Fruit fly (Drosophila melanogaster) whole organism, embryonic: ENCODE measurements around the gene CG8907.

Experiments used
- Adf1 ChIP-seq: fragments of 200-800 bp; sonication (Bioruptor generic); IDR thresholded peaks from 2 replicates; pipeline ENCODE4 v1.3.6; 2022; ENCODE audit warnings: missing biosample characterization, missing genetic modification characterization
- CG1024 ChIP-seq: fragments of 200-800 bp; sonication (Bioruptor generic); IDR thresholded peaks from 2 replicates; pipeline ENCODE4 v1.3.6; 2022; ENCODE audit warnings: missing biosample characterization, missing genetic modification characterization
- CG10565 ChIP-seq: fragments of 200-800 bp; sonication (Bioruptor generic); optimal IDR thresholded peaks from 3 replicates; lab custom pipeline; 2016; ENCODE audit warnings: missing biosample characterization, mild to moderate bottlenecking, missing genetic modification characterization
- CG11504 ChIP-seq: fragments of 200-800 bp; sonication (Bioruptor generic); optimal IDR thresholded peaks from 3 replicates; lab custom pipeline; 2019; ENCODE audit warnings: missing biosample characterization, mild to moderate bottlenecking, missing genetic modification characterization, moderate library complexity
- CG11560 ChIP-seq: fragments of 200-800 bp; sonication (Bioruptor generic); IDR thresholded peaks from 3 replicates; pipeline ENCODE4 v1.3.6; 2022; ENCODE audit warnings: missing biosample characterization, missing genetic modification characterization
- CG11695 ChIP-seq: fragments of 200-800 bp; sonication (Bioruptor generic); IDR thresholded peaks from 3 replicates; pipeline ENCODE4 v1.3.6; 2022; ENCODE audit warnings: missing biosample characterization, missing genetic modification characterization
- CG13624 ChIP-seq: fragments of 200-800 bp; sonication (Bioruptor generic); optimal IDR thresholded peaks from 2 replicates; lab custom pipeline; 2016; ENCODE audit warnings: missing biosample characterization, missing genetic modification characterization
- CG13775 ChIP-seq: fragments of 200-800 bp; sonication (Bioruptor generic); optimal IDR thresholded peaks from 3 replicates; lab custom pipeline; 2017; ENCODE audit warnings: missing biosample characterization, mild to moderate bottlenecking, missing genetic modification characterization
- CG15011 ChIP-seq: fragments of 200-800 bp; sonication (Bioruptor generic); optimal IDR thresholded peaks from 3 replicates; lab custom pipeline; 2018; ENCODE audit warnings: missing biosample characterization, mild to moderate bottlenecking, missing genetic modification characterization
- CG16863 ChIP-seq: fragments of 200-800 bp; sonication (Bioruptor generic); optimal IDR thresholded peaks from 3 replicates; lab custom pipeline; 2016; ENCODE audit warnings: missing biosample characterization, missing genetic modification characterization
- CG17568 ChIP-seq: fragments of 200-800 bp; sonication (Bioruptor generic); optimal IDR thresholded peaks from 2 replicates; lab custom pipeline; 2018; ENCODE audit warnings: missing biosample characterization, mild to moderate bottlenecking, missing genetic modification characterization, moderate library complexity
- CG17912 ChIP-seq: fragments of 200-800 bp; sonication (Bioruptor generic); optimal IDR thresholded peaks from 2 replicates; lab custom pipeline; 2018; ENCODE audit warnings: missing biosample characterization, mild to moderate bottlenecking, missing genetic modification characterization
- CG1792 ChIP-seq: fragments of 200-800 bp; sonication (Bioruptor generic); optimal IDR thresholded peaks from 2 replicates; lab custom pipeline; 2016; ENCODE audit warnings: missing biosample characterization, missing genetic modification characterization
- CG30020 ChIP-seq: fragments of 200-800 bp; optimal IDR thresholded peaks from 2 replicates; lab custom pipeline; 2019; ENCODE audit warnings: missing biosample characterization, mild to moderate bottlenecking, missing genetic modification characterization, moderate library complexity
- CG31365 ChIP-seq: fragments of 200-800 bp; sonication (Bioruptor generic); optimal IDR thresholded peaks from 2 replicates; lab custom pipeline; 2018; ENCODE audit warnings: missing biosample characterization, mild to moderate bottlenecking, missing genetic modification characterization
- CG33213 ChIP-seq: fragments of 200-800 bp; sonication (Bioruptor generic); optimal IDR thresholded peaks from 3 replicates; lab custom pipeline; 2016; ENCODE audit warnings: missing biosample characterization, missing genetic modification characterization
- CG3407 ChIP-seq: fragments of 200-800 bp; sonication (Bioruptor generic); optimal IDR thresholded peaks from 2 replicates; lab custom pipeline; 2018; ENCODE audit warnings: missing biosample characterization, mild to moderate bottlenecking, missing genetic modification characterization
- CG4404 ChIP-seq: fragments of 200-800 bp; sonication (Bioruptor generic); IDR thresholded peaks from 2 replicates; pipeline ENCODE4 v1.3.6; 2022; ENCODE audit warnings: missing biosample characterization, missing genetic modification characterization
- CG4707 ChIP-seq: fragments of 200-800 bp; sonication (Bioruptor generic); optimal IDR thresholded peaks from 2 replicates; lab custom pipeline; 2018; ENCODE audit warnings: missing biosample characterization, mild to moderate bottlenecking, missing genetic modification characterization, moderate library complexity
- CG6272 ChIP-seq: fragments of 200-800 bp; sonication (Bioruptor generic); IDR thresholded peaks from 2 replicates; pipeline ENCODE4 v1.3.6; 2022; ENCODE audit warnings: missing biosample characterization, missing genetic modification characterization
- CG7372 ChIP-seq: fragments of 200-800 bp; sonication (Bioruptor generic); IDR thresholded peaks from 2 replicates; pipeline ENCODE4 v1.3.6; 2022; ENCODE audit warnings: missing biosample characterization, missing genetic modification characterization
- CG7556 ChIP-seq: fragments of 200-800 bp; sonication (Bioruptor generic); optimal IDR thresholded peaks from 2 replicates; lab custom pipeline; 2017; ENCODE audit warnings: missing biosample characterization, mild to moderate bottlenecking, missing genetic modification characterization
- CG7839 ChIP-seq: fragments of 200-800 bp; sonication (Bioruptor generic); optimal IDR thresholded peaks from 3 replicates; lab custom pipeline; 2018; ENCODE audit warnings: missing biosample characterization, mild to moderate bottlenecking, missing genetic modification characterization, moderate library complexity
- Dbx ChIP-seq: fragments of 200-800 bp; sonication (Bioruptor generic); IDR thresholded peaks from 3 replicates; pipeline ENCODE4 v1.3.6; 2022; ENCODE audit warnings: missing biosample characterization, missing genetic modification characterization
- Hmx ChIP-seq: fragments of 200-800 bp; sonication (Bioruptor generic); optimal IDR thresholded peaks from 2 replicates; lab custom pipeline; 2016; ENCODE audit warnings: missing biosample characterization, missing genetic modification characterization
- Hr3 ChIP-seq: fragments of 200-800 bp; sonication (Bioruptor generic); optimal IDR thresholded peaks from 3 replicates; lab custom pipeline; 2016; ENCODE audit warnings: missing biosample characterization, missing genetic modification characterization
- Med ChIP-seq: fragments of 200-800 bp; sonication (Bioruptor generic); peaks from one replicate; lab custom pipeline; 2016; ENCODE audit warnings: missing biosample characterization, missing genetic modification characterization, mild to moderate bottlenecking, inconsistent platforms, moderate library complexity
- NC2β ChIP-seq: fragments of 200-800 bp; sonication (Bioruptor generic); optimal IDR thresholded peaks from 2 replicates; lab custom pipeline; 2016; ENCODE audit warnings: missing biosample characterization, missing genetic modification characterization
- Neu2 ChIP-seq: fragments of 200-800 bp; sonication (Bioruptor generic); optimal IDR thresholded peaks from 3 replicates; lab custom pipeline; 2016; ENCODE audit warnings: missing biosample characterization, missing genetic modification characterization, borderline replicate concordance
- Oli ChIP-seq: fragments of 200-800 bp; sonication (Bioruptor generic); optimal IDR thresholded peaks from 2 replicates; lab custom pipeline; 2018; ENCODE audit warnings: missing biosample characterization, mild to moderate bottlenecking, missing genetic modification characterization, moderate library complexity
- Optix ChIP-seq: fragments of 200-800 bp; sonication (Bioruptor generic); IDR thresholded peaks from 3 replicates; pipeline ENCODE4 v1.3.6; 2022; ENCODE audit warnings: missing biosample characterization, missing genetic modification characterization
- Sry-β ChIP-seq: fragments of 200-800 bp; sonication (Bioruptor generic); optimal IDR thresholded peaks from 2 replicates; lab custom pipeline; 2018; ENCODE audit warnings: missing biosample characterization, mild to moderate bottlenecking, missing genetic modification characterization, moderate library complexity
- bowl ChIP-seq: fragments of 200-800 bp; sonication (Bioruptor generic); IDR thresholded peaks from 2 replicates; pipeline ENCODE4 v1.3.6; 2022; ENCODE audit warnings: missing biosample characterization, missing genetic modification characterization
- caup ChIP-seq: fragments of 200-800 bp; sonication (Bioruptor generic); optimal IDR thresholded peaks from 3 replicates; lab custom pipeline; 2017; ENCODE audit warnings: missing biosample characterization, mild to moderate bottlenecking, missing genetic modification characterization, moderate library complexity; ENCODE audit not compliant: severe bottlenecking
- dmrt11E ChIP-seq: fragments of 200-800 bp; sonication (Bioruptor generic); optimal IDR thresholded peaks from 3 replicates; lab custom pipeline; 2018; ENCODE audit warnings: missing biosample characterization, mild to moderate bottlenecking, missing genetic modification characterization, moderate library complexity
- fd3F ChIP-seq: fragments of 200-800 bp; sonication (Bioruptor generic); optimal IDR thresholded peaks from 2 replicates; lab custom pipeline; 2018; ENCODE audit warnings: missing biosample characterization, mild to moderate bottlenecking, missing genetic modification characterization, moderate library complexity
- h ChIP-seq: fragments of >200 bp; optimal IDR thresholded peaks from 2 replicates; lab custom pipeline; 2017
- ham ChIP-seq: fragments of 200-800 bp; sonication (Bioruptor generic); IDR thresholded peaks from 2 replicates; pipeline ENCODE4 v1.3.6; 2022; ENCODE audit warnings: missing biosample characterization, missing genetic modification characterization
- kay ChIP-seq: fragments of 200-800 bp; sonication (Bioruptor generic); optimal IDR thresholded peaks from 2 replicates; lab custom pipeline; 2016; ENCODE audit warnings: missing biosample characterization, missing genetic modification characterization
- klu ChIP-seq: fragments of 200-800 bp; sonication (Bioruptor generic); IDR thresholded peaks from 2 replicates; pipeline ENCODE4 v1.3.6; 2022; ENCODE audit warnings: missing biosample characterization, missing genetic modification characterization
- lmd ChIP-seq: fragments of 200-800 bp; sonication (Bioruptor generic); IDR thresholded peaks from 2 replicates; pipeline ENCODE4 v1.3.6; 2022; ENCODE audit warnings: missing biosample characterization, missing genetic modification characterization
- mirr ChIP-seq: fragments of 200-800 bp; sonication (Bioruptor generic); optimal IDR thresholded peaks from 3 replicates; lab custom pipeline; 2018; ENCODE audit warnings: missing biosample characterization, mild to moderate bottlenecking, missing genetic modification characterization
- nerfin-2 ChIP-seq: fragments of 200-800 bp; sonication (Bioruptor generic); IDR thresholded peaks from 2 replicates; pipeline ENCODE4 v1.3.6; 2022; ENCODE audit warnings: missing biosample characterization, missing genetic modification characterization; ENCODE audit not compliant: partially characterized antibody
- pnt ChIP-seq: fragments of 200-800 bp; sonication (Bioruptor generic); optimal IDR thresholded peaks from 3 replicates; lab custom pipeline; 2016; ENCODE audit warnings: missing biosample characterization, missing genetic modification characterization
- row ChIP-seq: fragments of 200-800 bp; sonication (Bioruptor generic); IDR thresholded peaks from 3 replicates; pipeline ENCODE4 v1.3.6; 2022; ENCODE audit warnings: missing biosample characterization, missing genetic modification characterization
- scrt ChIP-seq: fragments of 200-800 bp; sonication (Bioruptor generic); optimal IDR thresholded peaks from 2 replicates; lab custom pipeline; 2018; ENCODE audit warnings: missing biosample characterization, mild to moderate bottlenecking, missing genetic modification characterization, moderate library complexity
- sd ChIP-seq: fragments of 200-800 bp; sonication (Bioruptor generic); optimal IDR thresholded peaks from 3 replicates; lab custom pipeline; 2018; ENCODE audit warnings: missing biosample characterization, mild to moderate bottlenecking, missing genetic modification characterization, moderate library complexity
- sqz ChIP-seq: fragments of 200-800 bp; sonication (Bioruptor generic); optimal IDR thresholded peaks from 3 replicates; lab custom pipeline; 2018; ENCODE audit warnings: missing biosample characterization, mild to moderate bottlenecking, missing genetic modification characterization
- tgo ChIP-seq: fragments of 200-800 bp; sonication (Bioruptor generic); IDR thresholded peaks from 3 replicates; pipeline ENCODE4 v1.3.6; 2022; ENCODE audit warnings: missing biosample characterization, missing genetic modification characterization
- trem ChIP-seq: fragments of 200-800 bp; optimal IDR thresholded peaks from 3 replicates; lab custom pipeline; 2019; ENCODE audit warnings: missing biosample characterization, mild to moderate bottlenecking, missing genetic modification characterization, moderate library complexity
- vvl ChIP-seq: fragments of 200-800 bp; sonication (Bioruptor generic); IDR thresholded peaks from 2 replicates; pipeline ENCODE4 v1.3.6; 2022; ENCODE audit warnings: missing biosample characterization, missing genetic modification characterization

CG8907 gene

dm6 chr3R:17056183-17056904 lies 48.3 kb downstream of the CG8907 start (continued):
- TF ChIP-seq lmd (GFP tag; lab: Robert Waterston, UW), result no peak
- no peak for TF ChIP-seq CG17912 (GFP tag; lab: Kevin White, UChicago)
- TF ChIP-seq CG1792, result no peak
- TF ChIP-seq CG6272 (GFP tag; lab: Robert Waterston, UW), result no peak
- TF ChIP-seq CG11504, result peak; percentile 80
- TF ChIP-seq dmrt11E, result no peak
- TF ChIP-seq trem (tag; lab: Kevin White, UChicago), result no peak
- 0 out of 3 replicates have a peak, but pooled peaks have one; percentile 18 for TF ChIP-seq CG11695 (GFP tag; lab: Robert Waterston, UW)
- no peak for TF ChIP-seq tgo
- no peak for TF ChIP-seq Neu2 (GFP tag; lab: Kevin White, UChicago)
- TF ChIP-seq CG15011 (GFP tag; lab: Kevin White, UChicago), result no peak
- peak; percentile 99 for TF ChIP-seq sd
- no peak for TF ChIP-seq CG3407
- TF ChIP-seq CG33213 (GFP tag; lab: Kevin White, UChicago), result no peak
- TF ChIP-seq mirr (GFP tag; lab: Kevin White, UChicago), result peak; percentile 73
- TF ChIP-seq row (GFP tag; lab: Robert Waterston, UW), result no peak
- peak; percentile 42 for TF ChIP-seq vvl (GFP tag; lab: Robert Waterston, UW)
- no peak for TF ChIP-seq CG7372 (GFP tag; lab: Robert Waterston, UW)
- no peak for TF ChIP-seq Oli (tag; lab: Kevin White, UChicago)
- TF ChIP-seq CG13775 (GFP tag; lab: Kevin White, UChicago), result no peak
- TF ChIP-seq klu (GFP tag; lab: Robert Waterston, UW), result no peak
- no peak for TF ChIP-seq CG1024
- peak; percentile 99 for TF ChIP-seq Med (GFP tag; lab: Kevin White, UChicago)
- TF ChIP-seq Sry-β (GFP tag; lab: Kevin White, UChicago), result no peak
- TF ChIP-seq sqz (GFP tag; lab: Kevin White, UChicago), result peak; percentile 100
- TF ChIP-seq kay (GFP tag; lab: Kevin White, UChicago), result peak; percentile 58
- TF ChIP-seq CG17568, result no peak
- no peak for TF ChIP-seq CG16863 (GFP tag; lab: Kevin White, UChicago)
- TF ChIP-seq Dbx (GFP tag; lab: Robert Waterston, UW), result peak; percentile 64; the same call in 2 of the 3 replicates
- no peak for TF ChIP-seq CG13624
- TF ChIP-seq NC2β (GFP tag; lab: Kevin White, UChicago), result peak; percentile 15
- no peak for TF ChIP-seq h (lab: Kevin White, UChicago)
- no peak for TF ChIP-seq Hmx
- TF ChIP-seq scrt, result peak; percentile 77
- TF ChIP-seq pnt (GFP tag; lab: Kevin White, UChicago), result no peak
- TF ChIP-seq CG7556 (GFP tag; lab: Kevin White, UChicago), result no peak
- no peak for TF ChIP-seq fd3F (GFP tag; lab: Kevin White, UChicago)
- TF ChIP-seq CG30020 (tag; lab: Kevin White, UChicago), result no peak
- TF ChIP-seq CG31365 (tag; lab: Kevin White, UChicago), result no peak
- TF ChIP-seq bowl (GFP tag; lab: Robert Waterston, UW), result peak; percentile 11; the same call in 1 of the 2 replicates
- TF ChIP-seq CG10565 (GFP tag; lab: Kevin White, UChicago), result no peak
- peak; percentile 56 for TF ChIP-seq caup (GFP tag; lab: Kevin White, UChicago)
- no peak for TF ChIP-seq ham (GFP tag; lab: Robert Waterston, UW)
- peak; percentile 96 for TF ChIP-seq Adf1 (GFP tag; lab: Robert Waterston, UW)
- TF ChIP-seq nerfin-2 (GFP tag; lab: Robert Waterston, UW), result peak; percentile 25; the same call in 1 of the 2 replicates
- TF ChIP-seq CG11560 (tag; lab: Robert Waterston, UW), result no peak
- no peak for TF ChIP-seq Hr3 (GFP tag; lab: Kevin White, UChicago)
- TF ChIP-seq CG4707, result no peak
- no peak for TF ChIP-seq CG7839 (tag; lab: Kevin White, UChicago)
- TF ChIP-seq CG4404 (GFP tag; lab: Robert Waterston, UW), result no peak
- no peak for TF ChIP-seq Optix
